Worm (Caenorhabditis elegans) whole organism, L4 larva: ENCODE results near the gene tyr-1.

Experiments
- F49E8.2 ChIP-seq: sonication (generic microtip); optimal IDR thresholded peaks from 2 replicates; lab custom pipeline; 2016; ENCODE audit warnings: missing compliant biosample characterization, mild to moderate bottlenecking, missing genetic modification characterization, borderline replicate concordance
- R02D3.7 ChIP-seq: fragments of 150-350 bp; sonication (generic microtip); optimal IDR thresholded peaks from 3 replicates; lab custom pipeline; 2014; ENCODE audit warnings: missing biosample characterization, missing genetic modification characterization
- Y75B8A.6 ChIP-seq: fragments of 200-800 bp; sonication (Bioruptor generic); IDR thresholded peaks from 2 replicates; pipeline ENCODE4 v1.3.6; 2022; ENCODE audit warnings: missing genetic modification reagents, missing genetic modification characterization, missing compliant biosample characterization
- aha-1 ChIP-seq: fragments of 150-350 bp; peaks from one replicate; lab custom pipeline; 2014; ENCODE audit warnings: missing biosample characterization, missing genetic modification characterization
- ceh-44 ChIP-seq: fragments of 200-800 bp; sonication (Bioruptor generic); IDR thresholded peaks from 2 replicates; pipeline ENCODE4 v1.3.6; 2022; ENCODE audit warnings: missing genetic modification reagents, missing genetic modification characterization, missing compliant biosample characterization
- ceh-82 ChIP-seq: sonication (generic microtip); optimal IDR thresholded peaks from 2 replicates; lab custom pipeline; 2017; ENCODE audit warnings: missing biosample characterization, missing genetic modification characterization
- ces-1 ChIP-seq: fragments of 150-350 bp; sonication (generic microtip); optimal IDR thresholded peaks from 4 replicates; lab custom pipeline; 2014; ENCODE audit warnings: missing biosample characterization, missing genetic modification reagents, missing genetic modification characterization
- daf-16 ChIP-seq, 3 experiments: sonication (generic microtip); optimal IDR thresholded peaks; 2 replicates each; lab custom pipeline; 2016 to 2017; ENCODE audit warnings: missing genetic modification characterization in 3 of 3, missing genetic modification reagents in 3 of 3, mild to moderate bottlenecking in 2 of 3, missing compliant biosample characterization in 2 of 3, missing biosample characterization in 1 of 3, moderate library complexity in 1 of 3
- daf-19 ChIP-seq: fragments of 200-800 bp; sonication (Bioruptor generic); conservative IDR thresholded peaks from 2 replicates; pipeline ENCODE4 v1.3.6; 2022; ENCODE audit warnings: missing genetic modification characterization, missing compliant biosample characterization
- hmg-1.1 ChIP-seq: fragments of 200-800 bp; sonication (Bioruptor generic); IDR thresholded peaks from 2 replicates; pipeline ENCODE4 v1.3.6; 2022; ENCODE audit warnings: missing genetic modification reagents, missing genetic modification characterization, missing compliant biosample characterization
- lin-15B ChIP-seq: fragments of 150-350 bp; sonication (generic microtip); optimal IDR thresholded peaks from 3 replicates; lab custom pipeline; 2014; ENCODE audit warnings: missing biosample characterization, missing genetic modification characterization
- madf-5 ChIP-seq, 2 experiments: fragments of 200-800 bp; sonication (Bioruptor generic); IDR thresholded peaks; 2 replicates each; pipeline ENCODE4 v1.3.6; 2022; ENCODE audit warnings: missing compliant biosample characterization in 2 of 2, missing genetic modification characterization in 2 of 2
- mes-2 ChIP-seq: sonication (generic microtip); optimal IDR thresholded peaks from 2 replicates; lab custom pipeline; 2016; ENCODE audit warnings: missing genotype, mild to moderate bottlenecking, missing genetic modification characterization, missing compliant biosample characterization; ENCODE audit not compliant: poor library complexity, severe bottlenecking
- nhr-11 ChIP-seq: fragments of 150-350 bp; optimal IDR thresholded peaks from 2 replicates; lab custom pipeline; 2014; ENCODE audit warnings: missing biosample characterization, missing genetic modification characterization
- nhr-41 ChIP-seq: fragments of 200-800 bp; sonication (Bioruptor generic); IDR thresholded peaks from 2 replicates; pipeline ENCODE4 v1.3.6; 2022; ENCODE audit warnings: missing genetic modification reagents, missing genetic modification characterization, missing compliant biosample characterization
- nhr-42 ChIP-seq: fragments of 200-800 bp; sonication (Bioruptor generic); IDR thresholded peaks from 2 replicates; pipeline ENCODE4 v1.3.6; 2022; ENCODE audit warnings: missing genetic modification characterization, missing compliant biosample characterization
- pqm-1 ChIP-seq: sonication (generic microtip); optimal IDR thresholded peaks from 2 replicates; lab custom pipeline; 2017; ENCODE audit warnings: missing biosample characterization, missing genetic modification characterization
- sdz-12 ChIP-seq: fragments of 200-800 bp; sonication (Bioruptor generic); optimal IDR thresholded peaks from 2 replicates; lab custom pipeline; 2018; ENCODE audit warnings: mild to moderate bottlenecking, missing genetic modification characterization, missing compliant biosample characterization
- snpc-1.2 ChIP-seq: fragments of 200-800 bp; sonication (Bioruptor generic); IDR thresholded peaks from 2 replicates; pipeline ENCODE4 v1.3.6; 2022; ENCODE audit warnings: missing genetic modification reagents, missing genetic modification characterization, missing compliant biosample characterization
- snpc-4 ChIP-seq: fragments of 150-350 bp; optimal IDR thresholded peaks from 2 replicates; lab custom pipeline; 2014; ENCODE audit warnings: missing biosample characterization, missing genetic modification characterization
- spr-1 ChIP-seq: sonication (generic microtip); optimal IDR thresholded peaks from 2 replicates; lab custom pipeline; 2016; ENCODE audit warnings: mild to moderate bottlenecking, missing genetic modification characterization, missing compliant biosample characterization
- tra-1 ChIP-seq: fragments of 200-800 bp; sonication (Bioruptor generic); IDR thresholded peaks from 2 replicates; pipeline ENCODE4 v1.3.6; 2022; ENCODE audit warnings: missing genetic modification reagents, missing genetic modification characterization, missing compliant biosample characterization
- unc-130 ChIP-seq: sonication (generic microtip); optimal IDR thresholded peaks from 2 replicates; lab custom pipeline; 2016; ENCODE audit warnings: missing genetic modification reagents, missing genetic modification characterization, missing compliant biosample characterization
- unc-62 ChIP-seq, 3 experiments: fragments of 150-350 bp in 1 of 3; sonication (generic microtip); optimal IDR thresholded peaks in 2 of 3; peaks in 1 of 3; 1 replicate in 1 of 3; 2 replicates in 2 of 3; lab custom pipeline; 2014 to 2017; ENCODE audit warnings: missing biosample characterization in 3 of 3, missing genetic modification characterization in 3 of 3, missing genetic modification reagents in 3 of 3, missing genotype in 1 of 3
- zfp-2 ChIP-seq: sonication (generic microtip); optimal IDR thresholded peaks from 2 replicates; lab custom pipeline; 2016; ENCODE audit warnings: mild to moderate bottlenecking, missing genetic modification characterization, missing compliant biosample characterization
- zip-11 ChIP-seq: fragments of 200-800 bp; sonication (Bioruptor generic); IDR thresholded peaks from 2 replicates; pipeline ENCODE4 v1.3.6; 2022; ENCODE audit warnings: missing genetic modification characterization, missing compliant biosample characterization

The tyr-1 gene

ce11 chrIII:7917667-7918066 lies 44.1 kb downstream of the tyr-1 start, which contains the start of gene gly-3:
Gene gly-3 (minus strand): TSS chrIII:7917767.
- TF ChIP-seq pqm-1 (tag; lab: Kevin White, UChicago) (no peak), madf-5 (GFP tag; IDR thresholded peaks at IDR 0.05; lab: Robert Waterston, UW) (no peak), lin-15B (tag; lab: Kevin White, UChicago) (no peak), ces-1 (GFP tag; lab: Kevin White, UChicago) (no peak), ceh-82 (tag; lab: Kevin White, UChicago) (no peak), unc-130 (GFP tag; lab: Kevin White, UChicago) (no peak), tra-1 (no peak)

DNA sequence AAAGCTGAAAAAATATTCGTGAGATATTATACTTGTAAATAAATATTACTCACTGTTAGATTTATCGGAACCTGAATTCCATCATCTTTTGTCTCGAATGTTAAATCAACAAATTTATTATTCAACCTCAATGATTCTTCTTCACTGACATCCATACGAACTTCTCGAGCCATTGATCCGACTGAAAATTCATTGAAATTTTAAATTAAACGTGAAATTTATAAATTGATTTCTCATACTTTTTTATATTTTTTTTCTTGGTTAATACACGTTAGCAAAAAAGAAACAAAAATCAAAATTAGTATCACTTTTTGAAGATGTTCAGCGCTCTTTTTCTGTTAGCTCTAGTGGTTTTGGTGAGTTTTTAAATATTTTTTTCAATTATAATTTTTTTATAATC lies 46.2 kb downstream of the tyr-1 start, which contains the start of gene C29E4.14:
TSS of gene C29E4.14 (plus strand) at position 301 of the 400 bp plus-strand sequence.
- no peak for TF ChIP-seq zip-11 (GFP tag; lab: Robert Waterston, UW)
- no peak for TF ChIP-seq F49E8.2 (tag; lab: Kevin White, UChicago)
- no peak for TF ChIP-seq spr-1 (tag; lab: Kevin White, UChicago)
- no peak for TF ChIP-seq daf-16 (GFP tag; optimal IDR thresholded peaks at IDR 0.05; lab: Kevin White, UChicago)
- TF ChIP-seq daf-16 (tag; optimal IDR thresholded peaks at IDR 0.05; lab: Kevin White, UChicago), result no peak
- no peak for TF ChIP-seq zfp-2
- no peak for TF ChIP-seq ceh-44
- no peak for TF ChIP-seq snpc-4 (tag; lab: Kevin White, UChicago)
- TF ChIP-seq unc-62 (GFP tag; optimal IDR thresholded peaks at IDR 0.05 in 1 of 2; lab: Kevin White, UChicago), result no peak
- TF ChIP-seq unc-62 (tag; optimal IDR thresholded peaks at IDR 0.05; lab: Kevin White, UChicago), result no peak

ce11 chrIII:7922207-7922606 lies 48.6 kb downstream of the tyr-1 start, which contains the start of gene C29E4.17:
Gene C29E4.17 (plus strand): TSS chrIII:7922507.
- TF ChIP-seq nhr-11 (tag; lab: Kevin White, UChicago) (no peak), zip-11 (GFP tag; lab: Robert Waterston, UW) (no peak), sdz-12 (no peak), R02D3.7 (tag; lab: Kevin White, UChicago) (no peak), Y75B8A.6 (GFP tag; lab: Robert Waterston, UW) (no peak), hmg-1.1 (no peak), spr-1 (tag; lab: Kevin White, UChicago) (no peak), nhr-41 (no peak)
- TF ChIP-seq, all 104 proteins: peak for 0

DNA sequence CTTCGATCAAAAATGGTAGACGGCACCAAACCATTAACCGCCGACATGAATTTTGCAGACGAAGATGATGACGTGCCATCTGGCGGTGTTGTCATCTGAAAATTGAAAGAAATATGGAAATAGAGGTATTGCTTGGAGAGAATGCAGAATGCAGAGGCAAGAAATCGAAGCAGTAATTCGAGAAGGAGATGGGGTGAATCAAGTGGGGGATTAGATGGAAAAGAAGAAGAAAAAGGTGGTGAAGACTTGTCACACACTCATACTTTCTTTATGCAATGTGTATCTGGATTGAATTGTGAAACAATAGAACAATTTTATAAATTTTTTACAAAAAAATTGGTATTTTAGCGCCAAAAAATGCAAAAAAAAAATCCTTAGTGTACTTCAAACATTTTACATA lies 51.2 kb downstream of the tyr-1 start, which contains the start of gene tag-250:
TSS of gene tag-250 (minus strand) at position 101 of the 400 bp plus-strand sequence.
- TF ChIP-seq snpc-1.2 (GFP tag; lab: Robert Waterston, UW) (no peak), unc-62 (GFP tag; optimal IDR thresholded peaks at IDR 0.05 in 1 of 2; lab: Kevin White, UChicago) (peak in 1 of 2 experiments; percentile 72), unc-62 (tag; optimal IDR thresholded peaks at IDR 0.05; lab: Kevin White, UChicago) (no peak), nhr-42 (GFP tag; lab: Robert Waterston, UW) (no peak), unc-130 (GFP tag; lab: Kevin White, UChicago) (no peak), R02D3.7 (tag; lab: Kevin White, UChicago) (no peak)

- TF ChIP-seq mes-2, result peak; percentile 7
- TF ChIP-seq aha-1 (tag; lab: Kevin White, UChicago), result peak; percentile 70
- no peak for TF ChIP-seq daf-19 (GFP tag; lab: Robert Waterston, UW)
- TF ChIP-seq, all 104 proteins: peak for 2
These were observed 52.4 kb downstream of the tyr-1 start for ce11 chrIII:7925968-7926367.
